Worm (Caenorhabditis elegans): ENCODE results near the gene T05C7.9.

DNA sequence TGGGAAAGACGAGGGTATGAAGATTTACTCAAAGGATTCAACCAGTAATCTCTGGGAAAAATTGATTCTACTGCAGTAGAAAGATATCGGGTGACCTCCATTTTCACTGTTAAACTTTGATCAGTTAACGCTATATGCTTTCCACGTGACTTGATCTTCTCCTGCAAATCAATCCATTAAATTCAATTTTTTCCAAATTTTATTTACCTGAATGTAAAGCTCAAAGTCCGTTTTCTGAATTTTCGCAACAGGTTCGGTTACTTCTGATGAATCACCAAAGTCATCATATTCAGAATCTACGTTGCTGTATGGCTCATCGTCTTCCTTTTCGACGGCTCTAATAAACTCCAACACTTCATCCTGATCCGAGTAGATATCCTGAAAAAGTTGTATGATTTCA, 30.2 kb downstream of the T05C7.9 start, which contains the start of gene B0545.4:
- TF ChIP-seq sea-1 (GFP tag; conservative IDR thresholded peaks at IDR 0.05) (no peak), flt-1 (GFP tag; IDR thresholded peaks at IDR 0.05) (no peak), pes-1 (GFP tag; IDR thresholded peaks at IDR 0.05) (no peak)
